Fruit fly (Drosophila melanogaster): ENCODE measurements around the gene CG7017.
A peak's percentile ranks its signal among the peaks of the same experiment; 100 is the strongest.

Gene CG7017

DNA sequence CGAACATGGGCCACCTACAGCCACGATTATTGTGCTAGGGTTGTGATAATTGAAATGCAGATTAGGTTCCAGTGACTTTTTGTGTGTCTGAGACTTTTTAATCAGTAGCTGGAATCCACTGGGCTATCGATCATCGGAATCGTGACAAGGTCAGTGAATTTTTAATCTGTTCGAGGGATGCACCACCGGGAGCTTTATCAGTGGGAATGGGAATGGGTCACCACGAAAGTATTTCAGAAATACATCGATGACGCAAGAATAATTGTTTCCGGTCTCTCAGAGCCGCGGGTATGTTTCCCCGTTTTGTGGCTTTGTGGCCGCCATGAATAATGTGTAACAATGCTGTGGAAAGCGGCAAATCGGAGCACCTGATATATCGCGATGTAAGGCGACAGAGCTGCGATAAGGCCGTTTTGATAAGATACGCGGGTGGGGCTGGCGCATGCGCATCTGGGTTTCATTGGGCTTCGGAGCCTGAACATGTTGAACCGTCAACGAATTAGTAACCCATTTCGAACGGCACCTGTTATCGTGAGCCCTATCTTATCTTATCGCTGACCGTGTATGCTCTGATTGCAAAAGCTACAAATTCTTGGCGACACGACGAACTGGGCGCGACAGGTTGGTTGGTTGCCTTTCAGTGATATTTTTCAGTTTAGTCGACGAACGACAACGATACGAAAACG is 23.9 kb downstream of the CG7017 start, which contains the start of gene Ssk (continued):
- TF ChIP-seq MESR4 (GFP tag; optimal IDR thresholded peaks at IDR 0.05) (no peak), CG10654 (GFP tag; optimal IDR thresholded peaks at IDR 0.05) (no peak), CG12769 (tag; optimal IDR thresholded peaks at IDR 0.05) (peak; percentile 60), gem (tag; optimal IDR thresholded peaks at IDR 0.05) (no peak), oc (tag; optimal IDR thresholded peaks at IDR 0.05) (no peak), CG11695 (GFP tag; IDR thresholded peaks at IDR 0.05) (no peak), Jarid2 (GFP tag; optimal IDR thresholded peaks at IDR 0.05) (no peak), kah (GFP tag; optimal IDR thresholded peaks at IDR 0.05) (no peak), mld (GFP tag; IDR thresholded peaks at IDR 0.05; ENCODE audit: partially characterized antibody) (no peak), CG17802 (tag; optimal IDR thresholded peaks at IDR 0.05) (no peak), dysf (GFP tag; IDR thresholded peaks at IDR 0.05) (no peak), CG10321 (GFP tag; IDR thresholded peaks at IDR 0.05) (no peak), CG4707 (GFP tag; optimal IDR thresholded peaks at IDR 0.05) (no peak), CG17361 (GFP tag; IDR thresholded peaks at IDR 0.05) (no peak), TFAM (GFP tag; optimal IDR thresholded peaks at IDR 0.05) (no peak), ttk (GFP tag; IDR thresholded peaks at IDR 0.05) (no peak), CG3281 (GFP tag; optimal IDR thresholded peaks at IDR 0.05) (no peak), CG18599 (GFP tag; optimal IDR thresholded peaks at IDR 0.05) (peak; percentile 34), salm (tag; optimal IDR thresholded peaks at IDR 0.05) (peak; percentile 20), ken (GFP tag; IDR thresholded peaks at IDR 0.05) (0 out of 3 replicates have a peak, but pooled peaks have one; percentile 22), CG4360 (GFP tag; IDR thresholded peaks at IDR 0.05) (no peak), CG10543 (GFP tag; optimal IDR thresholded peaks at IDR 0.05) (peak; percentile 90), Abd-B (GFP tag; optimal IDR thresholded peaks at IDR 0.05) (no peak), CG17186 (GFP tag; optimal IDR thresholded peaks at IDR 0.05) (no peak), CG2712 (tag; optimal IDR thresholded peaks at IDR 0.05) (no peak), ro (GFP tag; IDR thresholded peaks at IDR 0.05) (no peak), D19B (GFP tag; optimal IDR thresholded peaks at IDR 0.05) (no peak), her (GFP tag; optimal IDR thresholded peaks at IDR 0.05) (no peak), CG13123 (GFP tag; optimal IDR thresholded peaks at IDR 0.05) (no peak), CG18764 (GFP tag; optimal IDR thresholded peaks at IDR 0.05) (no peak), Blimp-1 (GFP tag; optimal IDR thresholded peaks at IDR 0.05) (no peak), fd102C (GFP tag; optimal IDR thresholded peaks at IDR 0.05) (no peak), CG11560 (tag; IDR thresholded peaks at IDR 0.05) (no peak), CG2202 (tag; optimal IDR thresholded peaks at IDR 0.05) (no peak), maf-S (GFP tag; optimal IDR thresholded peaks at IDR 0.05) (no peak), CG8359 (GFP tag; optimal IDR thresholded peaks at IDR 0.05; ENCODE audit: borderline replicate concordance) (no peak), CG3407 (GFP tag; optimal IDR thresholded peaks at IDR 0.05) (no peak), CG3163 (GFP tag; optimal IDR thresholded peaks at IDR 0.05) (no peak), CoRest (tag; optimal IDR thresholded peaks at IDR 0.05) (no peak), ind (GFP tag; optimal IDR thresholded peaks at IDR 0.05) (no peak), cwo (GFP tag; optimal IDR thresholded peaks at IDR 0.05) (peak; percentile 11), usp (GFP tag; optimal IDR thresholded peaks at IDR 0.05) (no peak), prd (optimal IDR thresholded peaks at IDR 0.05) (no peak), prd (GFP tag; IDR thresholded peaks at IDR 0.05) (no peak), CG17612 (GFP tag; IDR thresholded peaks at IDR 0.05) (no peak), rib (GFP tag; IDR thresholded peaks at IDR 0.05) (no peak), Sin3A (optimal IDR thresholded peaks at IDR 0.05) (no peak), CG6683 (GFP tag; optimal IDR thresholded peaks at IDR 0.05) (no peak), Sry-δ (GFP tag; optimal IDR thresholded peaks at IDR 0.05) (no peak), CG16779 (GFP tag; IDR thresholded peaks at IDR 0.05) (no peak), CG10462 (GFP tag; optimal IDR thresholded peaks at IDR 0.05) (no peak)

All from whole organism, embryonic.